Worm (Caenorhabditis elegans) whole organism, late embryonic: ENCODE measurements around the gene glc-3.

Experiments used
- C08G9.2 ChIP-seq: sonication (generic microtip); optimal IDR thresholded peaks from 2 replicates; lab custom pipeline; 2016; ENCODE audit warnings: mild to moderate bottlenecking, missing genetic modification characterization, moderate library complexity, missing compliant biosample characterization
- F13H6.1 ChIP-seq: sonication (generic microtip); optimal IDR thresholded peaks from 2 replicates; lab custom pipeline; 2016; ENCODE audit warnings: missing genetic modification characterization, missing compliant biosample characterization
- K09A11.1 ChIP-seq: sonication (generic microtip); optimal IDR thresholded peaks from 2 replicates; lab custom pipeline; 2017; ENCODE audit warnings: antibody characterized with exemption, mild to moderate bottlenecking, missing genetic modification characterization, missing compliant biosample characterization; ENCODE audit not compliant: insufficient read depth
- Y22D7AL.16 ChIP-seq: sonication (generic microtip); optimal IDR thresholded peaks from 2 replicates; lab custom pipeline; 2016; ENCODE audit warnings: missing genetic modification characterization, missing compliant biosample characterization
- ama-1 ChIP-seq: fragments of 150-350 bp; optimal IDR thresholded peaks from 2 replicates; lab custom pipeline; 2014
- ceh-19 ChIP-seq: fragments of 200-800 bp; sonication (Bioruptor generic); optimal IDR thresholded peaks from 2 replicates; lab custom pipeline; 2018; ENCODE audit warnings: mild to moderate bottlenecking, missing genetic modification characterization, missing compliant biosample characterization
- ceh-2 ChIP-seq: sonication (generic microtip); optimal IDR thresholded peaks from 2 replicates; lab custom pipeline; 2016; ENCODE audit warnings: missing genotype, missing genetic modification characterization, missing compliant biosample characterization
- ceh-22 ChIP-seq: sonication (generic microtip); optimal IDR thresholded peaks from 2 replicates; lab custom pipeline; 2017; ENCODE audit warnings: missing biosample characterization, missing genetic modification characterization
- ceh-30 ChIP-seq: fragments of 150-350 bp; optimal IDR thresholded peaks from 2 replicates; lab custom pipeline; 2014; ENCODE audit warnings: missing biosample characterization, missing genetic modification characterization
- ceh-34 ChIP-seq: sonication (generic microtip); optimal IDR thresholded peaks from 2 replicates; lab custom pipeline; 2016; ENCODE audit warnings: mild to moderate bottlenecking, missing genetic modification characterization, missing compliant biosample characterization
- ceh-45 ChIP-seq: fragments of 200-800 bp; sonication (Bioruptor generic); IDR thresholded peaks from 2 replicates; pipeline ENCODE4 v1.3.6; 2022; ENCODE audit warnings: missing genetic modification reagents, missing genetic modification characterization, missing compliant biosample characterization
- ceh-6 ChIP-seq: fragments of 200-800 bp; sonication (Bioruptor generic); optimal IDR thresholded peaks from 2 replicates; lab custom pipeline; 2018; ENCODE audit warnings: mild to moderate bottlenecking, missing genetic modification characterization, missing compliant biosample characterization
- ceh-9 ChIP-seq: sonication (generic microtip); optimal IDR thresholded peaks from 2 replicates; lab custom pipeline; 2016; ENCODE audit warnings: mild to moderate bottlenecking, missing genetic modification characterization, inconsistent platforms, missing compliant biosample characterization
- dmd-4 ChIP-seq: sonication (generic microtip); optimal IDR thresholded peaks from 2 replicates; lab custom pipeline; 2016; ENCODE audit warnings: borderline replicate concordance, missing genetic modification characterization, missing compliant biosample characterization
- dve-1 ChIP-seq: sonication (generic microtip); optimal IDR thresholded peaks from 2 replicates; lab custom pipeline; 2017; ENCODE audit warnings: antibody characterized with exemption, mild to moderate bottlenecking, missing genetic modification characterization, missing compliant biosample characterization
- elt-2 ChIP-seq: sonication (generic microtip); optimal IDR thresholded peaks from 2 replicates; lab custom pipeline; 2016; ENCODE audit warnings: missing genetic modification reagents, missing genetic modification characterization, missing compliant biosample characterization
- eyg-1 ChIP-seq: sonication (generic microtip); optimal IDR thresholded peaks from 2 replicates; lab custom pipeline; 2016; ENCODE audit warnings: missing genotype, missing genetic modification characterization, missing compliant biosample characterization
- fax-1 ChIP-seq: sonication (generic microtip); optimal IDR thresholded peaks from 2 replicates; lab custom pipeline; 2016; ENCODE audit warnings: missing genotype, missing genetic modification characterization, missing compliant biosample characterization
- gmeb-2 ChIP-seq: sonication (generic microtip); optimal IDR thresholded peaks from 2 replicates; lab custom pipeline; 2016; ENCODE audit warnings: missing genetic modification characterization, inconsistent platforms, missing compliant biosample characterization
- hlh-30 ChIP-seq: sonication (generic microtip); optimal IDR thresholded peaks from 2 replicates; lab custom pipeline; 2017; ENCODE audit warnings: antibody characterized with exemption, missing genetic modification characterization, missing compliant biosample characterization; ENCODE audit not compliant: insufficient read depth
- hlh-6 ChIP-seq: sonication (generic microtip); optimal IDR thresholded peaks from 2 replicates; lab custom pipeline; 2016; ENCODE audit warnings: missing genotype, missing genetic modification characterization, missing compliant biosample characterization
- lim-6 ChIP-seq: sonication (generic microtip); optimal IDR thresholded peaks from 2 replicates; lab custom pipeline; 2016; ENCODE audit warnings: missing genetic modification characterization, missing compliant biosample characterization
- lin-11 ChIP-seq: fragments of 200-800 bp; sonication (Bioruptor generic); optimal IDR thresholded peaks from 2 replicates; lab custom pipeline; 2018; ENCODE audit warnings: mild to moderate bottlenecking, missing genetic modification characterization, missing compliant biosample characterization
- madf-2 ChIP-seq: sonication (generic microtip); optimal IDR thresholded peaks from 2 replicates; lab custom pipeline; 2017; ENCODE audit warnings: missing genetic modification characterization, missing compliant biosample characterization
- mec-3 ChIP-seq: sonication (generic microtip); optimal IDR thresholded peaks from 2 replicates; lab custom pipeline; 2016; ENCODE audit warnings: borderline replicate concordance, missing genetic modification characterization, missing compliant biosample characterization
- nhr-232 ChIP-seq: sonication (generic microtip); optimal IDR thresholded peaks from 2 replicates; lab custom pipeline; 2016; ENCODE audit warnings: missing genetic modification characterization, missing compliant biosample characterization
- npax-4 ChIP-seq: sonication (generic microtip); optimal IDR thresholded peaks from 2 replicates; lab custom pipeline; 2016; ENCODE audit warnings: missing genetic modification characterization, missing compliant biosample characterization
- pat-9 ChIP-seq: fragments of 200-800 bp; sonication (Bioruptor generic); optimal IDR thresholded peaks from 2 replicates; lab custom pipeline; 2018; ENCODE audit warnings: mild to moderate bottlenecking, missing genetic modification characterization, moderate library complexity, missing compliant biosample characterization
- pax-1 ChIP-seq: fragments of 150-350 bp; optimal IDR thresholded peaks from 2 replicates; lab custom pipeline; 2014; ENCODE audit warnings: missing biosample characterization, missing genetic modification characterization
- pha-2 ChIP-seq: sonication (generic microtip); optimal IDR thresholded peaks from 2 replicates; lab custom pipeline; 2017; ENCODE audit warnings: mild to moderate bottlenecking, missing genetic modification characterization, missing compliant biosample characterization
- pha-4 ChIP-seq: fragments of 150-350 bp; optimal IDR thresholded peaks from 2 replicates; lab custom pipeline; 2018; ENCODE audit warnings: missing biosample characterization, missing genetic modification reagents, missing genetic modification characterization
- ref-2 ChIP-seq: sonication (generic microtip); optimal IDR thresholded peaks from 2 replicates; lab custom pipeline; 2016; ENCODE audit warnings: missing genetic modification characterization, missing compliant biosample characterization
- rnt-1 ChIP-seq: sonication (generic microtip); optimal IDR thresholded peaks from 2 replicates; lab custom pipeline; 2016; ENCODE audit warnings: missing genetic modification characterization, missing compliant biosample characterization
- tbx-2 ChIP-seq: sonication (generic microtip); optimal IDR thresholded peaks from 2 replicates; lab custom pipeline; 2016; ENCODE audit warnings: missing genetic modification characterization, missing compliant biosample characterization
- unc-3 ChIP-seq, 2 experiments: fragments of 200-800 bp in 1 of 2; sonication (Bioruptor generic) in 1 of 2; sonication (generic microtip) in 1 of 2; conservative IDR thresholded peaks in 1 of 2; optimal IDR thresholded peaks in 1 of 2; 2 replicates each; pipeline versions ENCODE4 v1.3.6 to Lab custom; 2016 to 2022; ENCODE audit warnings: missing compliant biosample characterization in 2 of 2, missing genetic modification characterization in 2 of 2, missing genetic modification reagents in 1 of 2
- unc-42 ChIP-seq: sonication (generic microtip); optimal IDR thresholded peaks from 2 replicates; lab custom pipeline; 2016; ENCODE audit warnings: missing genotype, missing genetic modification characterization, missing compliant biosample characterization
- unc-55 ChIP-seq: sonication (generic microtip); optimal IDR thresholded peaks from 2 replicates; lab custom pipeline; 2017; ENCODE audit warnings: missing biosample characterization, missing genetic modification reagents, missing genetic modification characterization

glc-3 gene

DNA sequence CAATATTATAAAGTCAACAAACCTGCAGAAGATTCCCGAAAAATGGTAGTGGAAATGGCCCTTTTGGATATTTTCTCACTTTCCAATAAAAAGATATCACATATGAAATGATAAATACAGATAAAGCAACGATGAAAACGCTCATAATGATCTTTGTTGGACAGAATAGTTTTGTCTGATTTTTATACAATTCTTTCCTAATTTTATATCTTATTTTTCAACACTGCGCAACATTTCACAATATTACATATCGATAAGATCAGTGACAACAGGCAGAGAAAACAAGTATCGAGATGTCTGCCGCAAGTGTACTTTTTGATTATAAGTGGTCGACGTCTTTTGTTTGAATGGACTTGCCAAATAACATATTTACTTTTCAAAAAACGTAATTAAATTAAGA lies 30.4 kb downstream of the glc-3 start, which contains the start of gene cyp-14A5:
cyp-14A5 (minus strand) TSS at position 163 of the 400 bp plus-strand sequence.
- TF ChIP-seq pat-9 (no peak), hlh-6 (tag; lab: Kevin White, UChicago) (no peak), ceh-2 (tag; lab: Kevin White, UChicago) (no peak), C08G9.2 (tag; lab: Kevin White, UChicago) (no peak), K09A11.1 (no peak), dmd-4 (tag; lab: Kevin White, UChicago) (no peak), ceh-6 (no peak), ceh-45 (no peak), ceh-9 (tag; lab: Kevin White, UChicago) (no peak), F13H6.1 (tag; lab: Kevin White, UChicago) (no peak), ceh-22 (tag; lab: Kevin White, UChicago) (no peak), ref-2 (tag; lab: Kevin White, UChicago) (no peak)

DNA sequence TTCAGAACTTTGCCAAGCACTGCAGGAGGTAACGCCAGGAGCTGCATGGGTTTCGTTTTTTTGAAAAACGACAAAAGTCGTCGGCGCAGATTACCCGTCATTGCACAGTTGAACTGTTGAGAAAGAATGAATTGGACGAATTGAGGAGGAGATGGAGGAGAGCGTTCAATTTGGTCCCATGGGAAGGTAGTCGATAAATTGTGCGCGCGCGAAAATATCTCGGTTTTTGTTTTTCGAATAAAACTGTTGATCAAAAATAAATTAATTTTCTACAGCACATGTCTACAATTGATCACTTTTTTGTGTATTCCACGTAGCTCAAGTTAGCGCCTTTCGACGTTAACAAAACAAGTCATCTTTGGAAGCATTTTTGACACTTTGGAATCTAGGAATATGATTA lies 33.6 kb downstream of the glc-3 start, which contains the start of gene F08F3.6:
F08F3.6 (minus strand) TSS at position 153 of the 400 bp plus-strand sequence.
- no peak for TF ChIP-seq gmeb-2 (tag; lab: Kevin White, UChicago)
- TF ChIP-seq ceh-34 (tag; lab: Kevin White, UChicago): no peak
- TF ChIP-seq npax-4 (tag; lab: Kevin White, UChicago): no peak
- no peak for TF ChIP-seq elt-2 (tag; lab: Kevin White, UChicago)
- no peak for TF ChIP-seq lin-11 (tag; lab: Kevin White, UChicago)
- TF ChIP-seq lim-6 (tag; lab: Kevin White, UChicago): no peak
- no peak for TF ChIP-seq pha-2
- no peak for TF ChIP-seq nhr-232 (tag; lab: Kevin White, UChicago)
- TF ChIP-seq eyg-1: no peak
- TF ChIP-seq pha-4 (tag; lab: Kevin White, UChicago): no peak
- TF ChIP-seq hlh-6 (tag; lab: Kevin White, UChicago): no peak

DNA sequence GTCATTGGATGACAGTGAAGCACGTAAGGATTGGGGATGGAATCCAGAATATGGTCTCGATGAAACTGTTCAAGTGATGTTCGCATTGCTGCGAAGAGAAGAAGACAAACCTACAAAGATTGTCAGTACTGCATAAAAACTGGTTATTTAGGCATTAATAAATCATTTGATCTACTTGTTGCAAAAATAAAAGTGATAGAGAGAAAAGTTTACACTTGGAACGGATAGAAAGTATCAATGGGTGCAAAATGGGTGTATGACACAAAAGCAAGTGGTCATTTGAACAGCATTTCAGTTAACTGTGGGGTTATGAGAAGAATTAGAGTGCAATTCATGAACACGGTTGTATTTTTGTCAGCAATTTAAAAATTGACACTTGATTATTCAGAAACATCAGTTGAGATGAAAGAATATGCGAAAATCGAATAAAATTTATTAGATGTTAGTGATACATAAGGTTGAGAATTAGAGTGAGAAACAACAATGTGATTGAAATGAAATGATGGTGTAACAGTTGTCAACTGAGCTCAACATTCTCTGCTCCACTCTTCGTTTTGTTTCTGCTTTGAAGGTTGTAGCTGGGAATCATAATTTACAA lies 40.6 kb downstream of the glc-3 start, which contains the start of gene F08F3.10:
F08F3.10 (plus strand) TSS at position 548 of the 598 bp plus-strand sequence.
- no peak for TF ChIP-seq ceh-6
- TF ChIP-seq ceh-30 (tag; lab: Kevin White, UChicago): no peak
- no peak for TF ChIP-seq madf-2 (tag; lab: Kevin White, UChicago)
- TF ChIP-seq dve-1: no peak
- TF ChIP-seq ceh-19: no peak
- no peak for TF ChIP-seq K09A11.1
- no peak for TF ChIP-seq tbx-2
- no peak for TF ChIP-seq mec-3 (tag; lab: Kevin White, UChicago)

DNA sequence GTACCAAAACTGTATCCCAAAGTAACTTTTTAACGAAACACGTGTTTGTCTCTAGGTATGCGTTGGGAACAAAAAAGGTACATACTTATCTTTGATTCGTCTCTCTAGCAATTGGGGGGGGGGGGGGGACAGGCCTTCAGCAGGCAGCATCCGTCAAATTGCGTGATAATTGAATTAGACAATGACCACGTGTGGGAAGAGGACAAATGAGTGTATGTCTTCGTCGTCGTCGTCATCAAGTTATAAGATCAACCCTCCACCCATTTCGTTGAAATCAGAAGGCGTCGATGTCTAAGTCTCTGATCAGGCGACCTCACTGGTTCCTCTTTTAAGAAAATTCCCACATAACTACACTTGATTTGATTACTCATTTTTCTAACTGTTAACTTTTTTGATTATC lies 42.8 kb downstream of the glc-3 start, which contains the start of gene F08F3.4:
F08F3.4 (plus strand) TSS at position 277 of the 400 bp plus-strand sequence.
- TF ChIP-seq unc-42 (tag; lab: Kevin White, UChicago): no peak
- no peak for TF ChIP-seq rnt-1
- no peak for TF ChIP-seq lim-6 (tag; lab: Kevin White, UChicago)
- no peak for TF ChIP-seq C08G9.2 (tag; lab: Kevin White, UChicago)
- no peak for TF ChIP-seq pax-1 (tag; lab: Kevin White, UChicago)
- TF ChIP-seq ama-1 (lab: Kevin White, UChicago): no peak
- no peak for TF ChIP-seq tbx-2
- TF ChIP-seq ceh-6: no peak
- TF ChIP-seq unc-55 (GFP tag; lab: Kevin White, UChicago): no peak
- no peak for TF ChIP-seq hlh-30 (tag; lab: Kevin White, UChicago)
- no peak for TF ChIP-seq ceh-45
- TF ChIP-seq hlh-6 (tag; lab: Kevin White, UChicago): no peak
- TF ChIP-seq ceh-2 (tag; lab: Kevin White, UChicago): no peak
- TF ChIP-seq ceh-34 (tag; lab: Kevin White, UChicago): no peak
- no peak for TF ChIP-seq fax-1 (tag; lab: Kevin White, UChicago)
- TF ChIP-seq Y22D7AL.16 (tag; lab: Kevin White, UChicago): no peak
- no peak for TF ChIP-seq elt-2 (tag; lab: Kevin White, UChicago)
- no peak for TF ChIP-seq pat-9
- TF ChIP-seq unc-3 (GFP tag; conservative IDR thresholded peaks at IDR 0.05; lab: Robert Waterston, UW): no peak
- TF ChIP-seq unc-3 (tag; optimal IDR thresholded peaks at IDR 0.05; lab: Kevin White, UChicago): no peak
- TF ChIP-seq, all 69 proteins: peak for 0
